Fruit fly (Drosophila melanogaster): ENCODE results near the gene Bub1.

Gene Bub1

DNA sequence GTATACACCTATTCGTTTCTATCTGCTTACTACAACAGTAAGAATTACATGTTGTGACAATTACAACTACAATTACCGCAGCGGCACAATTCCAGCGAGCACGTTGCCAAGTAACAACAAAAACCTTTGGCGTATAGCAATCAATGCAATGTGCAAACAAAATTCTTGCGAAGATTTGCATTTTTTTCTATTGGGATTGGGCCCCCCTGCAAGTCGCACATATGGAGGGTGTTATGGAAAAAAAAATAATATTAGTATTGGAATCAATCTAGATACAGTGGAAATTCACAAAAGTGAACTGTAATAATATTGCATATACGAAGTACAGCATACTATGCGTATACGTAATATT is 24.0 kb downstream of the Bub1 start:
- TF ChIP-seq insv (optimal IDR thresholded peaks at IDR 0.05) (no peak), Sin3A (optimal IDR thresholded peaks at IDR 0.05) (no peak), ttk (optimal IDR thresholded peaks at IDR 0.05) (no peak), Myc (optimal IDR thresholded peaks at IDR 0.05) (no peak), h (optimal IDR thresholded peaks at IDR 0.05) (no peak), psq (optimal IDR thresholded peaks at IDR 0.05) (no peak)

DNA sequence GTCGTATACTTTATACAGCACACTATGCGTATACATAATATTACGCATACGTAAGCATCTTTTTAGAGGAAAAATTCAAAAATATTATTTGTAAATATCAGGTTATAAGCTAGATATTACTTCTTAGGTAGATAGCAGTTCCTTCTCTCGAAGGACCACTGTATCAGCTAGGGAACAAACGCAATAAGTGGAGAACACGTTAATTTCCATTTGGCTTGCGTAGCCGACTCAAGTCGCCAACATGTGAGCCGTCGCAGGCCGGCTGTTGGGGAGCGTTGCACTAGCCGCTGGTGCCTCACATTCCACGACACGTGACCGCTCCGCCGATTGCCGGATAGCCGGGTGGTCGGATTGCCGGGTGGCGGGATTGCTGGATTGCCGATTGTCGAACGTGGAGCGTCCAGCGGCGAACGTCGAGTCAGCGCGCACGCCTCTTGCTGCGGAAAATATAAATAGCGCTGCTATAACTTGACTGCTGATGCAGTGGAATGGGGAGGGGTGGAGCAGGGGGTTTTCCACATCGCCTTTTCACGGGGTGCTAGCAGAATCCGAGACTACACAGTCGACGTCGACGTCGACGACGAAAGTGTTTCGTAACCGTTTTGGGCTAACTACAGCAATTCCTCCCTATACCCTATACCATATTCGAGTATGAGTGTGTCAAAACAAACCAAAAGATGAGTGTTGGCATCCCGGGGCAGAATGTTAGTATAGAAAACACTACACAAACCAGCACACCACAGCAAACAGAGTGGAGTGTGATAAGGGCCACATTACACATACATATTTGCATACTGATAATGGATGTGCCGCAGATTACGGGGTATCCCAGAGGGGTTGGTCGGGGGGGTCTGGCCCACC is 24.6 kb downstream of the Bub1 start:
- no peak for TF ChIP-seq ttk (optimal IDR thresholded peaks at IDR 0.05)
- TF ChIP-seq insv (optimal IDR thresholded peaks at IDR 0.05) = no peak
- no peak for TF ChIP-seq h (optimal IDR thresholded peaks at IDR 0.05)
- TF ChIP-seq Myc (optimal IDR thresholded peaks at IDR 0.05) = no peak
- TF ChIP-seq Sin3A (optimal IDR thresholded peaks at IDR 0.05) = no peak
- TF ChIP-seq psq (optimal IDR thresholded peaks at IDR 0.05) = no peak

DNA sequence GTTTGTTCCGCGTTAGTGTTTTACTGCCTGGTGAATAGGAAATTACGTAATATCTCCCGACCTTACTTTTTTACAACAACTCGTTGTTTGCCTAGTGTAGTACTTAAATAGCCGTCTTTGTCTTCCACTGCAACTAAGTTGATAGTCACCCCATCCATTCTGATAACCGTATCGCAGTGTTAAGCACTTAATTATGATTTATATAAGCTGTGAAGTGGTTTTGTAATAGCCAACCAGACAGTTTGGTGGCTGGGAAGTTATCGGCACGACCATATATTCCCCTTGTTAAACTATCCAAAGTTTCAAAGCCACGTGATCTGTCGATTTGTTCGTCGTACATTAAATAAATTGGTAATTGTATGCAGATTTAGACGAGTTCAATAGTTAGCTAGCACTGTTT is 25.7 kb downstream of the Bub1 start:
- TF ChIP-seq ttk (optimal IDR thresholded peaks at IDR 0.05) (no peak), insv (optimal IDR thresholded peaks at IDR 0.05) (no peak), Sin3A (optimal IDR thresholded peaks at IDR 0.05) (no peak), psq (optimal IDR thresholded peaks at IDR 0.05) (no peak), h (optimal IDR thresholded peaks at IDR 0.05) (no peak), Myc (optimal IDR thresholded peaks at IDR 0.05) (no peak)

DNA sequence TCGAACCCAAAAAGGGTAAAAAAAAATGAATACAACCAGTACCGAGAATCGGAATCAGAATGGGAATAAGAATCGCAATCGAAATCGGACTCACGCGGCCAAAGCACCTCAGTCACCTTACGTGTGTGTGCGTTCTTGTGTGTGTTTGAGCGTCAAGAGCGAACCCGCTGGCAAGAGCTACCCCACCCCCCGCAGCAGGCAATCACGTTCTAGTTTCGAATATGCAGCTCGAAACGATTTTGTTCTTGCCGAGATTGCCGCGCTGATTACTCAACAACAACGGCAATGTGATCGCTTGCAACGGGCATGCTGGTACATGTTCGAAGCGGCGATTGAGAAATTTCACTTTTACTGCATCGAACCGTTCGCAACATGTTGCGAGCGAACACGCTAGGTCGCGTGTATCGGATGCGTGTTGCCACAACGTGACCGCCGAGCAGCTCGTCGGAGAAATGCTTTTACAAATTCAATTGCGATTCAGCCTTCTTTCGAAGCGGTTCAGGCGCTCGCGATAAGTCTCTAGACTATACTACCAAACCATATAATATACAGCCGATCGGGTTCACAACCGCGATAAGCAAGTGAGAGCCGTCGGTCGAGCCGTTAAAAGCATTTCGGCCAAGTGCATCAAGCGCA is 26.7 kb downstream of the Bub1 start:
- TF ChIP-seq Sin3A (optimal IDR thresholded peaks at IDR 0.05) (no peak), h (optimal IDR thresholded peaks at IDR 0.05) (no peak), psq (optimal IDR thresholded peaks at IDR 0.05) (no peak), Myc (optimal IDR thresholded peaks at IDR 0.05) (no peak), insv (optimal IDR thresholded peaks at IDR 0.05) (no peak), ttk (optimal IDR thresholded peaks at IDR 0.05) (no peak)

DNA sequence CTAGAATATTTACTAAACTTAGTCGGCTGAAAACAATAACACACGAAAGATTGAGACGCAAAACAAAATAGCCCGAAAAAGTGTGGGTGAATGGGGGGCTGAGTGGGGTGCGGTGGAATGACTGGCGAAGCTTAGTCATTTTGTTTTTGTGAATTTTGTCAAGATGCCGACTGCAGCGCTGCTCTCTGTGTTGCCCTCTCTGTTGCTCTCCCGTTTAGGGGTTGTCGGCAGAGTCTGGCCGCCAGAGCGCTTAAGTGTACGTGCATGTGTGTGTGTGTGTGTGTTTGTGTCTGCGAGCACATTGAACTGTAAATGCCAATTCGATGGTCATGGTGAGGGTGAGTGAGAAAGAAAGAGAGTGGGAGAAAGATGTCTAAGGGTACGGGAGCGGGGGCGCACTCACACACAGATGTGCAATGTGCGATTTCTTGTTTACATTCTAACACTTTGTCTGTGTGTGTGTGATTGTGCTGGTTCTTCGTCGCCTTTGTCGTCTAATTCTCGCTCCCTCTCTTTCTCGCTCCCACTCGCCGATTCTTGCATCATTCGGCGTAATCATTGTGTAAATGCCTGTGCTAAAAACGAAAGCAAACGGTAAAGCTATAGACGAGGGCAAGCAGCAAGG is 27.8 kb downstream of the Bub1 start:
- TF ChIP-seq insv (optimal IDR thresholded peaks at IDR 0.05) = no peak

DNA sequence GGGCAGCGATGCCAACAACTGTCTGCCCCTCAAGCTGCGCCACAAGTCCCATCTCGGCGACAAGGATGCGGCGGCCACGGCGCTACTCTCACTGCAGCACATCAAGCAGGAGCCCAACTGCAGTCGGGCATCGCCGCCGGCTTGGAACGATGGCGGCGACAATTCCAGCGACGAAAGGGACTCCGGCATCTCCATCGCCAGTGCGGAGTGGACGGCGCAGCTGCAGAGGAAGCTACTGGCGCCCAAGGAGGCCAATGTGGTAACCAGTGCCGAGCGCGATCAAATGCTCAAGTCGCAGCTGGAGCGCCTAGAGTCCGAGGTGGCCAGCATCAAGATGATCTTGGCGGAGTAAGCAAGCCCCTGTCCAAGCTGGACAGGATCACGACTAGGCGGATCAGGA is 30.7 kb downstream of the Bub1 start:
- TF ChIP-seq psq (optimal IDR thresholded peaks at IDR 0.05) = no peak
- no peak for TF ChIP-seq h (optimal IDR thresholded peaks at IDR 0.05)
- no peak for TF ChIP-seq Myc (optimal IDR thresholded peaks at IDR 0.05)
- no peak for TF ChIP-seq ttk (optimal IDR thresholded peaks at IDR 0.05)
- no peak for TF ChIP-seq Sin3A (optimal IDR thresholded peaks at IDR 0.05)
- TF ChIP-seq insv (optimal IDR thresholded peaks at IDR 0.05) = no peak

DNA sequence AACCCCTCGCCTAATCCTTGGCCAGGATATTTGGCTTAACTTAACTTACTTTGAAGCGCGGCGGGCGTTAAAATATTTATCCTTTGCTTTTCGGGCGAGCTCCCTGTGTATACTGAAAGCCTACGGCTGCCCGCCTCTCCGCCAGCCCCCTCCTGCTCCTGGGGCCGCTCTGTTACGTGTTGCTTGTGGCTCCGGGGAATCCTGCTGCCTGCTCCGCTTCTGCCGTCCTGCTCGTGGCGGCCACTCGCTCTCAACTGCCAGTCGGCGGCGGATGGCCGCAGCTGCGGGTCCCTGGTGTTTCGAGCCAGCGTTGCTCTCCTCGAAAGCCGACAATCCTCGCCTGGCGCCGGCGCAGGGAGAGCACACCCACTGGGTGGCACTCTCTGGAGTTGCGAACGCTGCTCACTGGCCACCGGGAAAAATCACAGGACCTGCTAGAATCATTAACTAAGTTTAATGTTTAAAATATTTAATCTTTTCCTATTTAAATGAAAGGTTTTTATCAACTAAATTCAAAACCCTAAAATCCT is 36.0 kb downstream of the Bub1 start, which contains the start of gene CG14024:
Gene CG14024 (minus strand): TSS at position 266 of the 530 bp plus-strand sequence.
- TF ChIP-seq psq (optimal IDR thresholded peaks at IDR 0.05) (no peak), h (optimal IDR thresholded peaks at IDR 0.05) (no peak), ttk (optimal IDR thresholded peaks at IDR 0.05) (no peak), Myc (optimal IDR thresholded peaks at IDR 0.05) (no peak), insv (optimal IDR thresholded peaks at IDR 0.05) (no peak), Sin3A (optimal IDR thresholded peaks at IDR 0.05) (no peak)

DNA sequence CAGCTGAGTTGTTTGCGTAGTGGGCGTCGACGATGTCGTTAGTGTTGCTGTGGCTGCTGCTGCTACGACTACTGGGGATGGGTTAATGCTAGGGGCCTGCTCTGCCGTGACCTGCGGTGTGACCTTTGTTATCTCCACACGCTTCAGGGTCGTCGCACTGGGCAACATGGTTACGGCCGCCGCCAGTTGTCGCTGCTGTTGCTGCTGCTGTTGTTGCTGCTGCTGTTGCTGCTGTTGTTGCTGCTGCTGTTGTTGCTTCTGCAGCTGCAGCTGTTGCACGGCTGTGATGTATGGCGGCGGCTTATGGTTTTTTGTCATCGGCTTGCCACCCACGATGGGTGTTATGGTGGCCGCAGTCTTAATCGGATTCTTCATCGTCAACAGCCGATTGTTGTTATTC is 41.4 kb downstream of the Bub1 start:
- no peak for TF ChIP-seq insv (optimal IDR thresholded peaks at IDR 0.05)
- TF ChIP-seq Myc (optimal IDR thresholded peaks at IDR 0.05) = no peak
- TF ChIP-seq psq (optimal IDR thresholded peaks at IDR 0.05) = no peak
- no peak for TF ChIP-seq h (optimal IDR thresholded peaks at IDR 0.05)
- no peak for TF ChIP-seq ttk (optimal IDR thresholded peaks at IDR 0.05)
- no peak for TF ChIP-seq Sin3A (optimal IDR thresholded peaks at IDR 0.05)

DNA sequence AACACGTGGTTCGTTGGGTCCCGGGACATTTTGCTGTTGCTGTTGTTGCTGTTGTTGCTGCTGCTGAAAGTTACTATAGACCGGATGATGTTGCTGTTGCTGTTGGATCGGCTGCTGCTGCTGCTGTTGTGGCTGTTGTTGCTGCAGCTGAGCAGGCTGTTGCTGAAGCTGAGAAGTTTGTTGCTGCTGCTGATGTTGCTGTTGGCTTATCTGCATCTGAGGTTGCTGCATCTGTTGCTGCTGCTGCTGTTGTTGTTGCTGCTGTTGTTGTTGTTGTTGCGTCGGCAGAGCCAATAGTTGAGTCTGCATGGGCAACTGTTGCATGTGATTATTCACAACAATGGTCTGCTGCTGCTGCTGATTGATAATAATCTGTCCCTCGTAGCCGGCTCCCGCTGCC is 42.3 kb downstream of the Bub1 start:
- no peak for TF ChIP-seq ttk (optimal IDR thresholded peaks at IDR 0.05)
- TF ChIP-seq Sin3A (optimal IDR thresholded peaks at IDR 0.05) = no peak
- no peak for TF ChIP-seq Myc (optimal IDR thresholded peaks at IDR 0.05)

DNA sequence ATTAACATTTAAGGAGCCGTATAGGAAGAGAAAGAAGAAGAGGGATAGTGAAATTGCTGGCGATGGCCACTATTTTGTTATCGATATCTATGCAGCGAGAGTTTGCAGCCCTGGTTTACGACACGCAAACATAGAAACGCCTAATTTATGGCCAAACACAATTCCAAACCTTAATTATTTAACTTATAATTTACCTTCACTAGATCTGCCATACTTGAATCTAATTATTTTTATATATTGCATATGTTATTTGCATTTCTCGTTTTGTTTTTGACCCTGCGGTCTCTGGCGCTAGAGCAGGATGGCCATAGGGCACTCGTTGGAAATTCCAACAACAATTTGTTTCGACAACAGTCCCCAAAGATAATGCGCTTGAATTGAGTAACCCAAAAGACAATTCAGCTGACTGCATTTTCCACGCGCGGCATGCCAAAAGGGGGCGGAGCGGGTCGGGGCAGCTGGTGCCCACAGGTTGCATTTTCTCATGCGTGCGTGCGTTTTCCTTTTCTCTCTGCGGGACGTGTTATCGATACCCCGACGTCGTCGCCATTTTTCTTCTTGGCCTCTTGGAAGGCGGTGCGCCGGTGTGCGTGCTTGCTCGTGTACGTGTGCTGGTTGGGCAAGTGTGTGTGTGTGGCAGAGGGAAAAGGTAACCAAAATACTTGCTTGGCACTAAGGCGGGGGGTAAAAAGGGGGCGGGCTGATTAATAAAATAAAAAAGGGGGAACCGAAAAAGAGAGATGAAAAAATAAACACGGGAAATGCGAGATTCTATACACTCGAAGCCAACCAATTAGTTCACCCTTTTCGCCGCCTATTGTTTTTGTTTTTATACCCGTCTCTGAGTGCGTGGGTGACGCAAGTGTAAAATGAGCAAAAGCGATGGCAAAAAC is 46.5 kb downstream of the Bub1 start:
- no peak for TF ChIP-seq psq (optimal IDR thresholded peaks at IDR 0.05)
- TF ChIP-seq Sin3A (optimal IDR thresholded peaks at IDR 0.05) = no peak
- no peak for TF ChIP-seq Myc (optimal IDR thresholded peaks at IDR 0.05)
- TF ChIP-seq ttk (optimal IDR thresholded peaks at IDR 0.05) = no peak
- TF ChIP-seq h (optimal IDR thresholded peaks at IDR 0.05) = no peak
- TF ChIP-seq insv (optimal IDR thresholded peaks at IDR 0.05) = no peak

DNA sequence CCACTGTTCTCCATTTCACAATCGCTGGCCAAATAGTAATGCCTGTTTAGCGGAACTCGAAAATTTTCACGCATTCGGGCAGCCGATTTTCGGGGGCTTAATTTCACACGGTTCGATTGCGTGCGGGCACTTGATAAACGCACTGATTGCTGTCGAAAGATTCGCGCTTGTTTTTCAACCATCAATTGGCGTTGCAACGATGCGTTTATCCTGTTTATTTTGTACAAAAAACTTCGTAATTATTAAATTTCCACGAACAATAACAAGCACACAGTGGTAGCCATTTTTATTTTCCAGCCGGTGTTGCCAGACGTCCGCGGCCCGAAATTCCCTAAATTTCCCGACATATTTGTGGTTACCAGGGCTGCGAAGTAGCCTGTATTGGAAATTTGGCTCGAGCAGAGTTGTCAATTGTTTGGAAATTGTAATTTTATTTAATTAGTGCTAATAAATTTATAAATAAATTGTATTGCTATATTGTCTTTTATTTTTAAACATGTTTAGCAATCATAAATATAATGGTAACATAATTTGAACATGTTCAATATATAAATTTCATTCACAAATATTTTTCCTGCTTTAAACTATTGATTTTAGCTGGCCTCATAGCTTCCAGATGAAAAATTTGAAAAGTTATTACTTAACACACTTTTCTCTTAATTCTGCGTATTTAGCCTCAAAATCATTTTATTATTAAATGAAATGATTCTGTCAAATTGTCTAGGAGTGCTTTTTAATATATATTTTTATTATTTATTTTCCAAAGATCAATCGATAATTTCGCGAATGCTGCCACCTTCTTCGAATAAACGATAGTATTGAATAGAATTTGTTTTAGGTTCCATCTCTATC is 48.0 kb downstream of the Bub1 start, which contains the start of the genes Ncoa6 and cype:
Gene Ncoa6 (minus strand): TSS at position 270 of the 852 bp plus-strand sequence.
Gene cype (plus strand): TSS at position 814 of the 852 bp plus-strand sequence.
- TF ChIP-seq insv (optimal IDR thresholded peaks at IDR 0.05) (no peak), Myc (optimal IDR thresholded peaks at IDR 0.05) (no peak), psq (optimal IDR thresholded peaks at IDR 0.05) (no peak), h (optimal IDR thresholded peaks at IDR 0.05) (no peak), Sin3A (optimal IDR thresholded peaks at IDR 0.05) (no peak), ttk (optimal IDR thresholded peaks at IDR 0.05) (no peak)
